Fruit fly (Drosophila melanogaster) whole organism, pupa: ENCODE results near the gene CG9590.

Source experiments
- CG13204 ChIP-seq: fragments of 200-800 bp; sonication (Bioruptor generic); optimal IDR thresholded peaks from 2 replicates; lab custom pipeline; 2018; ENCODE audit warnings: missing biosample characterization, mild to moderate bottlenecking, missing genetic modification characterization, moderate library complexity
- CG14655 ChIP-seq: fragments of 200-800 bp; sonication (Bioruptor generic); optimal IDR thresholded peaks from 3 replicates; lab custom pipeline; 2017; ENCODE audit warnings: mild to moderate bottlenecking, missing biosample characterization, missing genetic modification reagents, missing genetic modification characterization
- CG15710 ChIP-seq: fragments of 200-800 bp; sonication (Bioruptor generic); optimal IDR thresholded peaks from 2 replicates; lab custom pipeline; 2018; ENCODE audit warnings: missing biosample characterization, mild to moderate bottlenecking, missing genetic modification characterization, moderate library complexity
- CG8159 ChIP-seq: fragments of 200-800 bp; sonication (Bioruptor generic); optimal IDR thresholded peaks from 3 replicates; lab custom pipeline; 2018; ENCODE audit warnings: missing biosample characterization, mild to moderate bottlenecking, missing genetic modification characterization, moderate library complexity
- EcR ChIP-seq: fragments of 200-800 bp; sonication (Bioruptor generic); optimal IDR thresholded peaks from 3 replicates; lab custom pipeline; 2019; ENCODE audit warnings: missing biosample characterization, missing genetic modification characterization, mild to moderate bottlenecking, moderate library complexity, missing genetic modification reagents

- no peak for TF ChIP-seq CG14655 (GFP tag; lab: Kevin White, UChicago)
- TF ChIP-seq CG13204 (GFP tag; lab: Kevin White, UChicago) = no peak
- no peak for TF ChIP-seq CG8159
- no peak for TF ChIP-seq EcR (GFP tag; lab: Kevin White, UChicago)
- TF ChIP-seq CG15710 (tag; lab: Kevin White, UChicago) = no peak
Measured at dm6 chr3R:15788221-15788620, 1.7 kb downstream of the CG9590 start, which contains the start of gene Uros2.
